Worm (Caenorhabditis elegans) whole organism, young adult: ENCODE measurements around the gene arx-2.
"Not testable (repeated sequence)": the region's sequence is repeated elsewhere in the genome, so short reads cannot be mapped to it uniquely, and the experiment has no call there.

Source experiments
- C06A6.2 ChIP-seq: fragments of 200-800 bp; sonication (Bioruptor generic); conservative IDR thresholded peaks from 2 replicates; pipeline ENCODE4 v1.3.6; 2022; ENCODE audit warnings: missing genetic modification characterization, missing compliant biosample characterization
- F39B2.1 ChIP-seq: fragments of 200-800 bp; sonication (Bioruptor generic); IDR thresholded peaks from 2 replicates; pipeline ENCODE4 v1.3.6; 2022; ENCODE audit warnings: missing genetic modification reagents, missing genetic modification characterization, missing compliant biosample characterization
- F57C9.4 ChIP-seq: sonication (generic microtip); optimal IDR thresholded peaks from 2 replicates; lab custom pipeline; 2017; ENCODE audit warnings: mild to moderate bottlenecking, missing genetic modification characterization, missing compliant biosample characterization
- Y53F4B.3 ChIP-seq: fragments of 200-800 bp; sonication (Bioruptor generic); IDR thresholded peaks from 2 replicates; pipeline ENCODE4 v1.3.6; 2022; ENCODE audit warnings: missing genetic modification reagents, missing genetic modification characterization, missing compliant biosample characterization
- aptf-2 ChIP-seq: fragments of 200-800 bp; sonication (Bioruptor generic); conservative IDR thresholded peaks from 2 replicates; pipeline ENCODE4 v1.3.6; 2022; ENCODE audit warnings: missing genetic modification reagents, missing genetic modification characterization, missing compliant biosample characterization
- atf-7 ChIP-seq: sonication (generic microtip); optimal IDR thresholded peaks from 2 replicates; lab custom pipeline; 2017; ENCODE audit warnings: mild to moderate bottlenecking, missing genetic modification characterization, missing compliant biosample characterization
- attf-5 ChIP-seq: fragments of 200-800 bp; sonication (Bioruptor generic); optimal IDR thresholded peaks from 2 replicates; lab custom pipeline; 2018; ENCODE audit warnings: mild to moderate bottlenecking, missing genetic modification characterization, missing compliant biosample characterization
- bed-2 ChIP-seq: fragments of 200-800 bp; sonication (Bioruptor generic); IDR thresholded peaks from 2 replicates; pipeline ENCODE4 v1.3.6; 2022; ENCODE audit warnings: missing genetic modification reagents, missing genetic modification characterization, missing compliant biosample characterization
- cebp-1 ChIP-seq, 2 experiments: fragments of 200-800 bp in 1 of 2; sonication (Bioruptor generic) in 1 of 2; sonication (generic microtip) in 1 of 2; IDR thresholded peaks in 1 of 2; optimal IDR thresholded peaks in 1 of 2; 2 replicates each; pipeline versions ENCODE4 v1.3.6 to Lab custom; 2017 to 2022; ENCODE audit warnings: missing compliant biosample characterization in 2 of 2, missing genetic modification characterization in 2 of 2, mild to moderate bottlenecking in 1 of 2, missing genetic modification reagents in 1 of 2, moderate library complexity in 1 of 2
- cebp-2 ChIP-seq: fragments of 200-800 bp; sonication (Bioruptor generic); IDR thresholded peaks from 2 replicates; pipeline ENCODE4 v1.3.6; 2022; ENCODE audit warnings: missing genetic modification characterization, missing compliant biosample characterization
- ceh-27 ChIP-seq: fragments of 200-800 bp; sonication (Bioruptor generic); optimal IDR thresholded peaks from 2 replicates; lab custom pipeline; 2018; ENCODE audit warnings: mild to moderate bottlenecking, missing genetic modification characterization, moderate library complexity, missing compliant biosample characterization
- dox-1 ChIP-seq: fragments of 200-800 bp; sonication (Bioruptor generic); IDR thresholded peaks from 2 replicates; pipeline ENCODE4 v1.3.6; 2022; ENCODE audit warnings: missing genetic modification reagents, missing genetic modification characterization, missing compliant biosample characterization
- egl-18 ChIP-seq: fragments of 200-800 bp; sonication (Bioruptor generic); IDR thresholded peaks from 2 replicates; pipeline ENCODE4 v1.3.6; 2022; ENCODE audit warnings: missing genetic modification reagents, missing genetic modification characterization, missing compliant biosample characterization
- egl-44 ChIP-seq: fragments of 200-800 bp; sonication (Bioruptor generic); IDR thresholded peaks from 2 replicates; pipeline ENCODE4 v1.3.6; 2022; ENCODE audit warnings: missing genetic modification reagents, missing genetic modification characterization, missing compliant biosample characterization
- ets-4 ChIP-seq: fragments of 200-800 bp; sonication (Bioruptor generic); optimal IDR thresholded peaks from 2 replicates; lab custom pipeline; 2018; ENCODE audit warnings: mild to moderate bottlenecking, missing genetic modification characterization, missing compliant biosample characterization
- hmg-20 ChIP-seq: fragments of 200-800 bp; sonication (Bioruptor generic); IDR thresholded peaks from 2 replicates; pipeline ENCODE4 v1.3.6; 2022; ENCODE audit warnings: missing genetic modification reagents, missing genetic modification characterization, missing compliant biosample characterization
- let-526 ChIP-seq: fragments of 200-800 bp; sonication (Bioruptor generic); IDR thresholded peaks from 2 replicates; pipeline ENCODE4 v1.3.6; 2022; ENCODE audit warnings: missing genetic modification reagents, missing genetic modification characterization, missing compliant biosample characterization
- let-607 ChIP-seq, 2 experiments: fragments of 200-800 bp in 1 of 2; sonication (Bioruptor generic) in 1 of 2; sonication (generic microtip) in 1 of 2; optimal IDR thresholded peaks; 2 replicates each; lab custom pipeline; 2016 to 2018; ENCODE audit warnings: mild to moderate bottlenecking in 2 of 2, missing compliant biosample characterization in 2 of 2, missing genetic modification characterization in 2 of 2, moderate library complexity in 2 of 2, missing genotype in 1 of 2
- lin-54 ChIP-seq: fragments of 200-800 bp; sonication (Bioruptor generic); optimal IDR thresholded peaks from 2 replicates; lab custom pipeline; 2018; ENCODE audit warnings: mild to moderate bottlenecking, missing genetic modification characterization, missing compliant biosample characterization
- lsl-1 ChIP-seq: fragments of 200-800 bp; sonication (Bioruptor generic); optimal IDR thresholded peaks from 2 replicates; lab custom pipeline; 2018; ENCODE audit warnings: mild to moderate bottlenecking, missing genetic modification characterization, moderate library complexity, missing compliant biosample characterization
- madf-10 ChIP-seq: sonication (generic microtip); optimal IDR thresholded peaks from 2 replicates; lab custom pipeline; 2016; ENCODE audit warnings: mild to moderate bottlenecking, missing genetic modification characterization, missing compliant biosample characterization
- madf-3 ChIP-seq: fragments of 200-800 bp; sonication (Bioruptor generic); IDR thresholded peaks from 2 replicates; pipeline ENCODE4 v1.3.6; 2022; ENCODE audit warnings: missing genetic modification reagents, missing genetic modification characterization, missing compliant biosample characterization
- nhr-80 ChIP-seq: sonication (generic microtip); optimal IDR thresholded peaks from 2 replicates; lab custom pipeline; 2016; ENCODE audit warnings: missing genetic modification characterization, missing compliant biosample characterization
- nhr-90 ChIP-seq: sonication (generic microtip); optimal IDR thresholded peaks from 2 replicates; lab custom pipeline; 2016; ENCODE audit warnings: missing genotype, mild to moderate bottlenecking, missing genetic modification characterization, missing compliant biosample characterization
- rcor-1 ChIP-seq: fragments of 200-800 bp; sonication (Bioruptor generic); IDR thresholded peaks from 2 replicates; pipeline ENCODE4 v1.3.6; 2022; ENCODE audit warnings: missing genetic modification reagents, missing genetic modification characterization, missing compliant biosample characterization
- snpc-4 ChIP-seq, 5 experiments: fragments of 150-350 bp in 1 of 5; sonication (generic microtip) in 4 of 5; optimal IDR thresholded peaks; 2 replicates each; lab custom pipeline; 2014 to 2018; ENCODE audit warnings: missing genetic modification characterization in 5 of 5, missing biosample characterization in 3 of 5, antibody characterized with exemption in 2 of 5, mild to moderate bottlenecking in 2 of 5, missing compliant biosample characterization in 2 of 5, missing genotype in 2 of 5, moderate library complexity in 2 of 5, missing genetic modification reagents in 1 of 5
- tbp1 ChIP-seq: fragments of 200-800 bp; sonication (Bioruptor generic); optimal IDR thresholded peaks from 2 replicates; lab custom pipeline; 2018; ENCODE audit warnings: mild to moderate bottlenecking, missing genetic modification characterization, missing compliant biosample characterization
- unc-62 ChIP-seq: fragments of 150-350 bp; optimal IDR thresholded peaks from 2 replicates; lab custom pipeline; 2014; ENCODE audit warnings: missing biosample characterization, missing genetic modification reagents, missing genetic modification characterization
- ztf-22 ChIP-seq: fragments of 200-800 bp; sonication (Bioruptor generic); optimal IDR thresholded peaks from 2 replicates; lab custom pipeline; 2018; ENCODE audit warnings: mild to moderate bottlenecking, missing genetic modification characterization, moderate library complexity, missing compliant biosample characterization
- ztf-6 ChIP-seq: fragments of 200-800 bp; sonication (Bioruptor generic); IDR thresholded peaks from 2 replicates; pipeline ENCODE4 v1.3.6; 2022; ENCODE audit warnings: missing genetic modification reagents, missing genetic modification characterization, missing compliant biosample characterization

Gene arx-2

DNA sequence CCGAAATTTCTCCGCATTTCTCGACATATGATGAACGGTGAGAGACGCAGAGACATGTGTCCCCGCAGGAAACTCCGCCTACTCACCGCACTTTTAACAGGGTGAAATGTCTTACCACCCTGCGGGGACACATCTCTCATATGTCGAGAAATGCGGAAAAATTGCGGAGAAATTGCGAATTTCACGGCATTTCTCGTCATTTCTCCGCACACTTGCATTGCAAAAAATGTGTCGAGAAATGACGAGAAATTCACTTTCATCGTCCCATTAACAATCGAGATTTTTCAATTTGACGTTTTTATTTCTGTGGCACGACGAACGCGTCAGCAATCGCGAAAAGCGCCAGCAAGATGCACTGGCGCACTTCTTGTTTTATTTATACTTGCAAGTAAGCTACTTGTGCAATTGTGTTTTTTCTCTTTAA lies 3.8 kb upstream of the arx-2 start, which contains the start of gene K07C5.13 (continued):
- TF ChIP-seq attf-5 (GFP tag; lab: Kevin White, UChicago), result peak; percentile 68
- TF ChIP-seq F39B2.1 (GFP tag; lab: Robert Waterston, UW), result peak; percentile 100
- 0 out of 2 replicates have a peak, but pooled peaks have one; percentile 45 for TF ChIP-seq Y53F4B.3
- peak; percentile 51 for TF ChIP-seq lsl-1
- TF ChIP-seq egl-18 (GFP tag; lab: Robert Waterston, UW), result peak; percentile 82
- TF ChIP-seq aptf-2 (GFP tag; lab: Robert Waterston, UW), result peak; percentile 91
- peak; percentile 99 for TF ChIP-seq dox-1 (GFP tag; lab: Robert Waterston, UW)
- TF ChIP-seq ceh-27 (GFP tag; lab: Kevin White, UChicago), result peak; percentile 42
- not testable (repeated sequence) for TF ChIP-seq snpc-4 (GFP tag; optimal IDR thresholded peaks at IDR 0.05; lab: Kevin White, UChicago)
- peak in 2 of 4 experiments; percentile 69 to 72 for TF ChIP-seq snpc-4 (tag; optimal IDR thresholded peaks at IDR 0.05; lab: Kevin White, UChicago)
- peak; percentile 72; the same call in 1 of the 2 replicates for TF ChIP-seq cebp-2 (GFP tag; lab: Robert Waterston, UW)
- peak; percentile 64 for TF ChIP-seq lin-54 (GFP tag; lab: Kevin White, UChicago)
- TF ChIP-seq, all 124 proteins: peak for 77; not testable (repeated sequence) for 47

ce11 chrV:10339200-10339599 lies 1.0 kb upstream of the arx-2 start, which contains the start of gene K07C5.2:
Gene K07C5.2 (plus strand): TSS chrV:10339500.
- TF ChIP-seq Y53F4B.3, result no peak

ce11 chrV:10333843-10334242 lies 4.3 kb downstream of the arx-2 start:
- TF ChIP-seq let-526 (GFP tag; lab: Robert Waterston, UW) (no peak), unc-62 (GFP tag; lab: Kevin White, UChicago) (peak; percentile 71), ets-4 (GFP tag; lab: Kevin White, UChicago) (peak; percentile 60), rcor-1 (no peak), atf-7 (tag; lab: Kevin White, UChicago) (peak; percentile 78), Y53F4B.3 (no peak), cebp-1 (GFP tag; IDR thresholded peaks at IDR 0.05; lab: Robert Waterston, UW) (no peak), cebp-1 (tag; optimal IDR thresholded peaks at IDR 0.05; lab: Kevin White, UChicago) (peak; percentile 57), nhr-90 (peak; percentile 17), F57C9.4 (tag; lab: Kevin White, UChicago) (no peak), dox-1 (GFP tag; lab: Robert Waterston, UW) (peak; percentile 17; the same call in 1 of the 2 replicates), let-607 (tag; optimal IDR thresholded peaks at IDR 0.05; lab: Kevin White, UChicago) (peak; percentile 33 to 43), ztf-22 (peak; percentile 63), nhr-80 (tag; lab: Kevin White, UChicago) (peak; percentile 97), egl-44 (GFP tag; lab: Robert Waterston, UW) (0 out of 2 replicates have a peak, but pooled peaks have one; percentile 17), tbp1 (peak; percentile 6), bed-2 (GFP tag; lab: Robert Waterston, UW) (no peak), C06A6.2 (GFP tag; lab: Robert Waterston, UW) (0 out of 2 replicates have a peak, but pooled peaks have one; percentile 11)

- no peak for TF ChIP-seq hmg-20
- TF ChIP-seq ztf-6 (GFP tag; lab: Robert Waterston, UW), result no peak
- TF ChIP-seq madf-3 (GFP tag; lab: Robert Waterston, UW), result 0 out of 2 replicates have a peak, but pooled peaks have one; percentile 22
- no peak for TF ChIP-seq egl-18 (GFP tag; lab: Robert Waterston, UW)
- TF ChIP-seq, all 124 proteins: peak for 1
Observed at ce11 chrV:10332012-10332411, 6.1 kb downstream of the arx-2 start, which contains the start of gene crm-1. Gene crm-1 (minus strand): TSS chrV:10332112.

ce11 chrV:10328080-10328479 lies 10.1 kb downstream of the arx-2 start:
- TF ChIP-seq madf-10 (tag; lab: Kevin White, UChicago), result no peak
